Worm (Caenorhabditis elegans): ENCODE data around the gene C44C1.6.

The C44C1.6 gene

DNA sequence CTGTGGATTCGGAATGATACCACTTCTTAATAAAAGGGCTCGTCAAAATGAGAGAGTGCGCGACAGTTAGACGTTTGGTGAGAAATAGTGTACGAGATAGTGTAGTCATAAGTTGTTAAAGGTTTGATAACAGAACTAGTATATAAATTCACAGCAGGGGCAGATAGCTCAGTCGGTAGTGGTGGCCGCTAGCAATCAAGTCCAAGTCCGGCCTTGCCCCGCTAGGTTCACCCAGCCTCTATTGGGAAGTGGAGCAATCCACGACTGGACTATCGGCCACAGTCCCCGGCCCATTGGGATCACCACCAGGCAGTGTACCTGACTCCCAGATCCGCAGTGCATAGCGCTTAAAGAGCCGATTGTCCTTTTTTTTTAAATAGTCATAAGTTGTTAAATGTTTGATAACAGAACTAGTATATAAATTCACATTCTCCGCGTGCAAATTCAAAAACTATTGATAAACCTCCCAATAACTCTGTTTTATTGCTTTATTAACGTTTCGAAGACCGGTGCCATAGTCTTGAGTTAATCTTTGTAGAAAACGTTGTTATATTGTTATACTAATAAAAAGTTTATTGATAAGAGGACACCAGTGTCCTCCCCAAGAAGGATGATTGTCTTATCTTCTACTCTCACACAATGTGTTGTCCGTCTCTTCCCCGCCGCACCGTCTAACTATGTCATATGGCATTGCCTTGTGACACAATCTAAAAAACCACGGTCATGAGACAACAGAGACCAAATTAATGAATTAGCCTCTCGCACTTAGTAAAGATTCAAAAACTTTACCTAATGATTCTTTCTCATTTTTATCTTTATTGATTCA, 40.8 kb upstream of the C44C1.6 start (continued):
- TF ChIP-seq let-607 (tag; optimal IDR thresholded peaks at IDR 0.05) (peak in 1 of 2 experiments; percentile 60), efl-1 (GFP tag; optimal IDR thresholded peaks at IDR 0.05) (no peak), lin-26 (GFP tag; IDR thresholded peaks at IDR 0.05) (peak; percentile 63), ztf-3 (GFP tag; optimal IDR thresholded peaks at IDR 0.05) (no peak), ceh-58 (GFP tag; IDR thresholded peaks at IDR 0.05) (no peak), pbrm-1 (GFP tag; IDR thresholded peaks at IDR 0.05) (peak; percentile 24; the same call in 1 of the 2 replicates), mes-4 (tag; optimal IDR thresholded peaks at IDR 0.05) (no peak), ceh-27 (GFP tag; optimal IDR thresholded peaks at IDR 0.05) (no peak), ama-1 (optimal IDR thresholded peaks at IDR 0.05) (peak; percentile 56), ama-1 (GFP tag; optimal IDR thresholded peaks at IDR 0.05) (no peak), F39B2.1 (GFP tag; IDR thresholded peaks at IDR 0.05) (no peak), nhr-120 (GFP tag; IDR thresholded peaks at IDR 0.05) (no peak), F57A8.1 (GFP tag; optimal IDR thresholded peaks at IDR 0.05) (no peak), cebp-1 (GFP tag; IDR thresholded peaks at IDR 0.05) (peak; percentile 16; the same call in 1 of the 2 replicates), cebp-1 (tag; optimal IDR thresholded peaks at IDR 0.05) (peak; percentile 46), hsf-1 (GFP tag; IDR thresholded peaks at IDR 0.05) (no peak), snpc-4 (GFP tag; optimal IDR thresholded peaks at IDR 0.05) (no peak), snpc-4 (tag; optimal IDR thresholded peaks at IDR 0.05) (no peak), lin-40 (tag; optimal IDR thresholded peaks at IDR 0.05) (peak; percentile 55), Y67H2A.10 (GFP tag; conservative IDR thresholded peaks at IDR 0.05) (0 out of 2 replicates have a peak, but pooled peaks have one; percentile 9), repo-1 (tag; optimal IDR thresholded peaks at IDR 0.05) (peak; percentile 45), hlh-12 (tag; optimal IDR thresholded peaks at IDR 0.05) (no peak), zfh-2 (GFP tag; conservative IDR thresholded peaks at IDR 0.05) (peak; percentile 63), K12H6.12 (tag; optimal IDR thresholded peaks at IDR 0.05) (peak; percentile 13), B0261.1 (tag; optimal IDR thresholded peaks at IDR 0.05) (peak; percentile 23), bed-1 (GFP tag; IDR thresholded peaks at IDR 0.05) (no peak), chd-7 (tag; optimal IDR thresholded peaks at IDR 0.05) (peak; percentile 19), B0035.1 (tag; optimal IDR thresholded peaks at IDR 0.05) (peak; percentile 2), dox-1 (GFP tag; IDR thresholded peaks at IDR 0.05) (peak; percentile 13), dpff-1 (tag; optimal IDR thresholded peaks at IDR 0.05) (no peak), unc-130 (GFP tag; optimal IDR thresholded peaks at IDR 0.05) (no peak), gei-17 (GFP tag; optimal IDR thresholded peaks at IDR 0.05) (peak; percentile 45), aptf-2 (GFP tag; conservative IDR thresholded peaks at IDR 0.05) (0 out of 2 replicates have a peak, but pooled peaks have one; percentile 17), B0019.2 (GFP tag; conservative IDR thresholded peaks at IDR 0.05) (no peak), atf-7 (tag; optimal IDR thresholded peaks at IDR 0.05) (peak; percentile 37), nhr-90 (tag; optimal IDR thresholded peaks at IDR 0.05) (peak; percentile 27), rpc-1 (optimal IDR thresholded peaks at IDR 0.05) (no peak), rpc-1 (tag; optimal IDR thresholded peaks at IDR 0.05) (no peak), xnd-1 (tag; optimal IDR thresholded peaks at IDR 0.05) (no peak), F22D6.2 (tag; optimal IDR thresholded peaks at IDR 0.05) (peak; percentile 1), mxl-1 (tag; optimal IDR thresholded peaks at IDR 0.05) (no peak), mel-28 (tag; optimal IDR thresholded peaks at IDR 0.05; ENCODE audit: borderline replicate concordance) (no peak), nhr-27 (tag; optimal IDR thresholded peaks at IDR 0.05) (peak; percentile 50), madf-8 (GFP tag; conservative IDR thresholded peaks at IDR 0.05) (no peak), lag-1 (GFP tag; IDR thresholded peaks at IDR 0.05) (no peak), rcor-1 (GFP tag; IDR thresholded peaks at IDR 0.05) (no peak), Y95B8A.8 (GFP tag; IDR thresholded peaks at IDR 0.05) (0 out of 2 replicates have a peak, but pooled peaks have one; percentile 44), F57C9.4 (tag; optimal IDR thresholded peaks at IDR 0.05) (peak; percentile 29), B0336.3 (GFP tag; IDR thresholded peaks at IDR 0.05) (peak; percentile 63)

All from whole organism, young adult.